Fruit fly (Drosophila melanogaster): Measurements from ENCODE around the gene Drsl6.

DNA sequence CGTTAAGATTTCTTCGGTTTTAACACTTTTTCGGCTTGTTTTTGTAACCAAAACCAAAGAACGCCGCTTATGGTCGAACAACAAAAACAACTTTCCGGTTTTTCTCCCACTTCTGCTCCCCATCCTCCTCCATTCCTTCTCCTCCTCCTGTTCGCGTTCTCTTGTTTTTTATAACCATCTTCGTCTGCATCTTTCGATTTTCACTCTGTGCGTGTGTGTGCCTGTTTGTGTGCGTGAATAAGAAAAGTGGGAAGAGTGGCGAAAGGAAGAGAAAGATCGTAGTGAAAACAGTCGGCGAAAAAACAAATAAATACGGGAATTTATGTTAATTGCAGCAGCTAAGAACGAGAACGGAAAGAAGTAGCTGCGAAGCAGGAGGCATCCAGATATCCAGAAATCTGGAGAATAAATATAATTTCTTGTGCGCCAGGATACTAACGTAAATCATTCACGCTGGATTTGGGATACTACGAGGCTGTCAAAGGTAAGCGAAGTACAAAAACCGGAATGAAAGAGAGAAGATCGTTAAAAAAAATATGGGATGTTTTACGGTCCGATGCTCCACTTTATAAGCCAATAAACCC is 1.2 kb upstream of the Drsl6 start:
- TF ChIP-seq Dfd (GFP tag; optimal IDR thresholded peaks at IDR 0.05): no peak
- TF ChIP-seq lola (GFP tag; optimal IDR thresholded peaks at IDR 0.05): no peak
- no peak for TF ChIP-seq OdsH (GFP tag; optimal IDR thresholded peaks at IDR 0.05)
- no peak for TF ChIP-seq Abd-B (GFP tag; optimal IDR thresholded peaks at IDR 0.05)
- no peak for TF ChIP-seq jim (GFP tag; optimal IDR thresholded peaks at IDR 0.05)
- TF ChIP-seq brk (GFP tag; optimal IDR thresholded peaks at IDR 0.05): no peak
- TF ChIP-seq Myc (optimal IDR thresholded peaks at IDR 0.05): no peak
- TF ChIP-seq h (GFP tag; optimal IDR thresholded peaks at IDR 0.05): no peak
- TF ChIP-seq CG32264 (GFP tag; optimal IDR thresholded peaks at IDR 0.05): no peak
